Fruit fly (Drosophila melanogaster) whole organism, embryonic: ENCODE data around the gene CG32246.
A peak's percentile ranks its signal among the peaks of the same experiment; 100 is the strongest.

Experiments
- Abd-B ChIP-seq: fragments of 200-800 bp; sonication (Bioruptor generic); optimal IDR thresholded peaks from 2 replicates; lab custom pipeline; 2018; ENCODE audit warnings: missing biosample characterization, mild to moderate bottlenecking, missing genetic modification characterization, moderate library complexity
- Antp ChIP-seq: fragments of 200-800 bp; sonication (Bioruptor generic); optimal IDR thresholded peaks from 3 replicates; lab custom pipeline; 2016; ENCODE audit warnings: missing biosample characterization, missing genetic modification characterization
- Asciz ChIP-seq: fragments of 200-800 bp; sonication (Bioruptor generic); optimal IDR thresholded peaks from 2 replicates; lab custom pipeline; 2017; ENCODE audit warnings: missing biosample characterization, mild to moderate bottlenecking, missing genetic modification characterization, missing genetic modification reagents
- CG10654 ChIP-seq: fragments of 200-800 bp; sonication (Bioruptor generic); optimal IDR thresholded peaks from 2 replicates; lab custom pipeline; 2016; ENCODE audit warnings: missing biosample characterization, missing genetic modification characterization
- CG11093 ChIP-seq: fragments of 200-800 bp; sonication (Bioruptor generic); IDR thresholded peaks from 3 replicates; pipeline ENCODE4 v1.3.6; 2022; ENCODE audit warnings: missing biosample characterization, missing genetic modification characterization
- CG12236 ChIP-seq: fragments of 200-800 bp; sonication (Bioruptor generic); optimal IDR thresholded peaks from 2 replicates; lab custom pipeline; 2016; ENCODE audit warnings: missing biosample characterization, missing genetic modification characterization
- CG12769 ChIP-seq: fragments of 200-800 bp; sonication (Bioruptor generic); optimal IDR thresholded peaks from 2 replicates; lab custom pipeline; 2019; ENCODE audit warnings: missing biosample characterization, mild to moderate bottlenecking, missing genetic modification characterization, moderate library complexity
- CG18764 ChIP-seq: fragments of 200-800 bp; sonication (Bioruptor generic); optimal IDR thresholded peaks from 3 replicates; lab custom pipeline; 2016; ENCODE audit warnings: missing biosample characterization, missing genetic modification characterization
- CG2116 ChIP-seq: fragments of 200-800 bp; sonication (Bioruptor generic); optimal IDR thresholded peaks from 3 replicates; lab custom pipeline; 2018; ENCODE audit warnings: missing biosample characterization, mild to moderate bottlenecking, missing genetic modification characterization
- CG2202 ChIP-seq: fragments of 200-800 bp; sonication (Bioruptor generic); optimal IDR thresholded peaks from 2 replicates; lab custom pipeline; 2018; ENCODE audit warnings: missing biosample characterization, mild to moderate bottlenecking, missing genetic modification characterization
- CG4404 ChIP-seq: fragments of 200-800 bp; sonication (Bioruptor generic); IDR thresholded peaks from 2 replicates; pipeline ENCODE4 v1.3.6; 2022; ENCODE audit warnings: missing biosample characterization, missing genetic modification characterization
- CG5180 ChIP-seq: fragments of 200-800 bp; sonication (Bioruptor generic); optimal IDR thresholded peaks from 3 replicates; lab custom pipeline; 2017; ENCODE audit warnings: missing biosample characterization, missing genetic modification characterization, mild to moderate bottlenecking, moderate library complexity, missing genetic modification reagents
- CG6254 ChIP-seq: fragments of 200-800 bp; sonication (Bioruptor generic); optimal IDR thresholded peaks from 3 replicates; lab custom pipeline; 2017; ENCODE audit warnings: mild to moderate bottlenecking, missing biosample characterization, missing genetic modification reagents, missing genetic modification characterization
- CG7556 ChIP-seq: fragments of 200-800 bp; sonication (Bioruptor generic); optimal IDR thresholded peaks from 2 replicates; lab custom pipeline; 2017; ENCODE audit warnings: missing biosample characterization, mild to moderate bottlenecking, missing genetic modification characterization
- CG7745 ChIP-seq: fragments of 200-800 bp; sonication (Bioruptor generic); optimal IDR thresholded peaks from 2 replicates; lab custom pipeline; 2018; ENCODE audit warnings: missing biosample characterization, mild to moderate bottlenecking, missing genetic modification characterization, moderate library complexity
- CG7839 ChIP-seq: fragments of 200-800 bp; sonication (Bioruptor generic); optimal IDR thresholded peaks from 3 replicates; lab custom pipeline; 2018; ENCODE audit warnings: missing biosample characterization, mild to moderate bottlenecking, missing genetic modification characterization, moderate library complexity
- CG8359 ChIP-seq: fragments of 200-800 bp; sonication (Bioruptor generic); optimal IDR thresholded peaks from 2 replicates; lab custom pipeline; 2017; ENCODE audit warnings: missing biosample characterization, mild to moderate bottlenecking, missing genetic modification characterization, borderline replicate concordance
- CG8478 ChIP-seq: fragments of >200 bp; optimal IDR thresholded peaks from 2 replicates; lab custom pipeline; 2018
- CG8765 ChIP-seq: fragments of 200-800 bp; sonication (Bioruptor generic); IDR thresholded peaks from 2 replicates; pipeline ENCODE4 v1.3.6; 2022; ENCODE audit warnings: missing biosample characterization, missing genetic modification characterization
- CG8944 ChIP-seq: fragments of 200-800 bp; sonication (Bioruptor generic); optimal IDR thresholded peaks from 3 replicates; lab custom pipeline; 2016; ENCODE audit warnings: missing biosample characterization, missing genetic modification characterization
- CG9876 ChIP-seq: fragments of 200-800 bp; sonication (Bioruptor generic); optimal IDR thresholded peaks from 2 replicates; lab custom pipeline; 2016; ENCODE audit warnings: missing biosample characterization, missing genetic modification characterization
- Doc2 ChIP-seq: fragments of 200-800 bp; sonication (Bioruptor generic); IDR thresholded peaks from 2 replicates; pipeline ENCODE4 v1.3.6; 2022; ENCODE audit warnings: missing biosample characterization, missing genetic modification characterization
- E2f2 ChIP-seq: fragments of 200-800 bp; sonication (Bioruptor generic); IDR thresholded peaks from 2 replicates; pipeline ENCODE4 v1.3.6; 2022; ENCODE audit warnings: missing biosample characterization, missing genetic modification characterization
- Eip74EF ChIP-seq, 2 experiments: fragments of 200-800 bp in 1 of 2; fragments of >200 bp in 1 of 2; sonication (Bioruptor generic) in 1 of 2; optimal IDR thresholded peaks; 2 replicates each; lab custom pipeline; 2017 to 2019; ENCODE audit warnings: missing biosample characterization in 2 of 2, missing genetic modification characterization in 2 of 2, mild to moderate bottlenecking in 1 of 2, moderate library complexity in 1 of 2
- Fer2 ChIP-seq: fragments of 200-800 bp; sonication (Bioruptor generic); optimal IDR thresholded peaks from 2 replicates; lab custom pipeline; 2018; ENCODE audit warnings: missing biosample characterization, mild to moderate bottlenecking, missing genetic modification characterization, moderate library complexity
- H15 ChIP-seq: fragments of 200-800 bp; sonication (Bioruptor generic); IDR thresholded peaks from 3 replicates; pipeline ENCODE4 v1.3.6; 2022; ENCODE audit warnings: missing biosample characterization, missing genetic modification characterization
- Kr ChIP-seq: fragments of 200-800 bp; sonication (Bioruptor generic); optimal IDR thresholded peaks from 2 replicates; lab custom pipeline; 2017; ENCODE audit warnings: missing biosample characterization, mild to moderate bottlenecking, missing genetic modification characterization
- NFAT ChIP-seq: fragments of 200-800 bp; sonication (Bioruptor generic); IDR thresholded peaks from 2 replicates; pipeline ENCODE4 v1.3.6; 2022; ENCODE audit warnings: missing biosample characterization, missing genetic modification characterization
- Oli ChIP-seq: fragments of 200-800 bp; sonication (Bioruptor generic); optimal IDR thresholded peaks from 2 replicates; lab custom pipeline; 2018; ENCODE audit warnings: missing biosample characterization, mild to moderate bottlenecking, missing genetic modification characterization, moderate library complexity
- PHDP ChIP-seq: fragments of 200-800 bp; sonication (Bioruptor generic); optimal IDR thresholded peaks from 3 replicates; lab custom pipeline; 2018; ENCODE audit warnings: missing biosample characterization, mild to moderate bottlenecking, missing genetic modification characterization, moderate library complexity
- Pdp1 ChIP-seq, 2 experiments: fragments of 200-800 bp; sonication (Bioruptor generic); optimal IDR thresholded peaks; 3 replicates each; lab custom pipeline; 2016; ENCODE audit warnings: missing biosample characterization in 2 of 2, missing genetic modification characterization in 2 of 2, mild to moderate bottlenecking in 1 of 2, moderate library complexity in 1 of 2
- Sry-β ChIP-seq: fragments of 200-800 bp; sonication (Bioruptor generic); optimal IDR thresholded peaks from 2 replicates; lab custom pipeline; 2018; ENCODE audit warnings: missing biosample characterization, mild to moderate bottlenecking, missing genetic modification characterization, moderate library complexity
- Trl ChIP-seq, 3 experiments: fragments of >200 bp in 2 of 3; fragments of 200-800 bp in 1 of 3; sonication (Bioruptor generic) in 1 of 3; optimal IDR thresholded peaks; 2 replicates in 1 of 3; 3 replicates in 2 of 3; lab custom pipeline; 2016 to 2017; ENCODE audit warnings: missing biosample characterization in 1 of 3, missing genetic modification characterization in 1 of 3
- Vsx1 ChIP-seq: fragments of 200-800 bp; sonication (Bioruptor generic); optimal IDR thresholded peaks from 2 replicates; lab custom pipeline; 2017; ENCODE audit warnings: missing biosample characterization, mild to moderate bottlenecking, missing genetic modification characterization, missing genetic modification reagents
- aop ChIP-seq: fragments of 200-800 bp; sonication (Bioruptor generic); IDR thresholded peaks from 2 replicates; pipeline ENCODE4 v1.3.6; 2022; ENCODE audit warnings: missing biosample characterization, missing genetic modification characterization
- bowl ChIP-seq: fragments of 200-800 bp; sonication (Bioruptor generic); IDR thresholded peaks from 2 replicates; pipeline ENCODE4 v1.3.6; 2022; ENCODE audit warnings: missing biosample characterization, missing genetic modification characterization
- bsh ChIP-seq, 2 experiments: fragments of 200-800 bp; sonication (Bioruptor generic); optimal IDR thresholded peaks; 2 replicates each; lab custom pipeline; 2017 to 2018; ENCODE audit warnings: mild to moderate bottlenecking in 2 of 2, missing biosample characterization in 2 of 2, missing genetic modification characterization in 2 of 2, moderate library complexity in 1 of 2
- crc ChIP-seq: fragments of 200-800 bp; sonication (Bioruptor generic); optimal IDR thresholded peaks from 2 replicates; lab custom pipeline; 2016; ENCODE audit warnings: missing biosample characterization, missing genetic modification characterization
- danr ChIP-seq: fragments of 200-800 bp; sonication (Bioruptor generic); IDR thresholded peaks from 2 replicates; pipeline ENCODE4 v1.3.6; 2022; ENCODE audit warnings: missing biosample characterization, missing genetic modification characterization
- hb ChIP-seq: fragments of 200-800 bp; sonication (Bioruptor generic); IDR thresholded peaks from 3 replicates; pipeline ENCODE4 v1.3.6; 2022; ENCODE audit warnings: missing biosample characterization, missing genetic modification characterization; ENCODE audit not compliant: partially characterized antibody
- jumu ChIP-seq: fragments of 200-800 bp; sonication (Bioruptor generic); optimal IDR thresholded peaks from 3 replicates; lab custom pipeline; 2016; ENCODE audit warnings: missing biosample characterization, missing genetic modification characterization
- lbe ChIP-seq: fragments of 200-800 bp; sonication (Bioruptor generic); optimal IDR thresholded peaks from 2 replicates; lab custom pipeline; 2016; ENCODE audit warnings: missing biosample characterization, mild to moderate bottlenecking, missing genetic modification characterization
- pfk ChIP-seq: fragments of 200-800 bp; sonication (Bioruptor generic); optimal IDR thresholded peaks from 2 replicates; lab custom pipeline; 2018; ENCODE audit warnings: missing biosample characterization, mild to moderate bottlenecking, missing genetic modification characterization, moderate library complexity
- phol ChIP-seq: fragments of 200-800 bp; sonication (Bioruptor generic); optimal IDR thresholded peaks from 3 replicates; lab custom pipeline; 2018; ENCODE audit warnings: missing biosample characterization, mild to moderate bottlenecking, missing genetic modification characterization, moderate library complexity
- shn ChIP-seq: fragments of 200-800 bp; sonication (Bioruptor generic); optimal IDR thresholded peaks from 3 replicates; lab custom pipeline; 2016; ENCODE audit warnings: missing biosample characterization, missing genetic modification characterization
- slp2 ChIP-seq: fragments of 200-800 bp; sonication (Bioruptor generic); optimal IDR thresholded peaks from 2 replicates; lab custom pipeline; 2016; ENCODE audit warnings: missing biosample characterization, missing genetic modification characterization
- sqz ChIP-seq: fragments of 200-800 bp; sonication (Bioruptor generic); optimal IDR thresholded peaks from 3 replicates; lab custom pipeline; 2018; ENCODE audit warnings: missing biosample characterization, mild to moderate bottlenecking, missing genetic modification characterization
- zen ChIP-seq: fragments of 200-800 bp; sonication (Bioruptor generic); optimal IDR thresholded peaks from 3 replicates; lab custom pipeline; 2018; ENCODE audit warnings: missing biosample characterization, mild to moderate bottlenecking, missing genetic modification characterization, moderate library complexity
- zen2 ChIP-seq: fragments of 200-800 bp; sonication (Bioruptor generic); IDR thresholded peaks from 3 replicates; pipeline ENCODE4 v1.3.6; 2022; ENCODE audit warnings: missing biosample characterization, missing genetic modification characterization; ENCODE audit not compliant: partially characterized antibody
- zf30C ChIP-seq: fragments of 200-800 bp; sonication (Bioruptor generic); optimal IDR thresholded peaks from 3 replicates; lab custom pipeline; 2018; ENCODE audit warnings: missing biosample characterization, mild to moderate bottlenecking, missing genetic modification characterization

The CG32246 gene

DNA sequence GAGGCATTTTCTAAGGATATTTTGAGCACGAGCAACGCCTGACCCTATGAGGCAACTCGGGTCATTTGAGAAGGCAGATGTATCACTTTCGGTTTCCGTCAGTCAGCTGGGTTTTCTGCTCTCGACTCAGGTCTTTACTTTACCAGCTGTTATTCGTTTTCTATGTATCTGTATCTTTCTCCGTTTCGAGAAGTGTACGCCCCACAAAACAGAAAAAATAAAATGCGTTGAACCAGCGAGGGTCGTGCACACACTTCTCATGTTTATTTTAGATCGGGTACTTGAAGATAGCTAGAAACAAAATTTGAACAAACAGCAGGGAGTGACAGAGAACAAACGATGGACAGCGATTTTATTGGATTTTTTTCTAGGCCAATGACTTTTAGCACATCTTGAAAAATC, 7.2 kb upstream of the CG32246 start (continued):
- TF ChIP-seq CG5180 (GFP tag; lab: Kevin White, UChicago), result no peak
- TF ChIP-seq NFAT (GFP tag; lab: Robert Waterston, UW), result no peak
- TF ChIP-seq Pdp1 (GFP tag; optimal IDR thresholded peaks at IDR 0.05; lab: Kevin White, UChicago), result no peak
- no peak for TF ChIP-seq H15 (GFP tag; lab: Robert Waterston, UW)
- TF ChIP-seq crc (GFP tag; lab: Kevin White, UChicago), result no peak
- TF ChIP-seq CG2202 (tag; lab: Kevin White, UChicago), result peak; percentile 73
- TF ChIP-seq danr (GFP tag; lab: Robert Waterston, UW), result no peak
- no peak for TF ChIP-seq CG18764 (GFP tag; lab: Kevin White, UChicago)
- TF ChIP-seq aop (GFP tag; lab: Robert Waterston, UW), result no peak
- TF ChIP-seq zen, result peak; percentile 31
- no peak for TF ChIP-seq zen2
- TF ChIP-seq Kr (GFP tag; lab: Kevin White, UChicago), result peak; percentile 83
- TF ChIP-seq CG8478 (lab: Kevin White, UChicago), result no peak
- no peak for TF ChIP-seq lbe (GFP tag; lab: Kevin White, UChicago)
- TF ChIP-seq bowl (GFP tag; lab: Robert Waterston, UW), result no peak
- TF ChIP-seq bsh (GFP tag; optimal IDR thresholded peaks at IDR 0.05; lab: Kevin White, UChicago), result peak in 1 of 2 experiments; percentile 41
- TF ChIP-seq Doc2 (GFP tag; lab: Robert Waterston, UW), result no peak
- peak; percentile 10 for TF ChIP-seq CG2116 (GFP tag; lab: Kevin White, UChicago)
- no peak for TF ChIP-seq CG9876
- TF ChIP-seq CG4404 (GFP tag; lab: Robert Waterston, UW), result no peak
- TF ChIP-seq Eip74EF (GFP tag; optimal IDR thresholded peaks at IDR 0.05; lab: Kevin White, UChicago), result no peak
- no peak for TF ChIP-seq CG8944 (GFP tag; lab: Kevin White, UChicago)
- TF ChIP-seq CG7745 (tag; lab: Kevin White, UChicago), result peak; percentile 66
- TF ChIP-seq Fer2 (tag; lab: Kevin White, UChicago), result no peak
- peak; percentile 85 for TF ChIP-seq zf30C (GFP tag; lab: Kevin White, UChicago)
- no peak for TF ChIP-seq pfk
- no peak for TF ChIP-seq CG11093
- peak; percentile 36 for TF ChIP-seq Asciz (GFP tag; lab: Kevin White, UChicago)
- TF ChIP-seq CG6254 (GFP tag; lab: Kevin White, UChicago), result peak; percentile 6
- no peak for TF ChIP-seq Oli
- TF ChIP-seq Sry-β (GFP tag; lab: Kevin White, UChicago), result peak; percentile 4
- no peak for TF ChIP-seq CG7839 (tag; lab: Kevin White, UChicago)
- TF ChIP-seq CG12769, result no peak
- TF ChIP-seq CG7556, result no peak
- no peak for TF ChIP-seq phol
- no peak for TF ChIP-seq CG8765
- TF ChIP-seq CG12236 (GFP tag; lab: Kevin White, UChicago), result no peak
- no peak for TF ChIP-seq E2f2
- no peak for TF ChIP-seq Vsx1 (GFP tag; lab: Kevin White, UChicago)
- no peak for TF ChIP-seq PHDP (tag; lab: Kevin White, UChicago)
- TF ChIP-seq slp2 (GFP tag; lab: Kevin White, UChicago), result no peak
- no peak for TF ChIP-seq shn (GFP tag; lab: Kevin White, UChicago)
- no peak for TF ChIP-seq Abd-B (GFP tag; lab: Kevin White, UChicago)
- TF ChIP-seq CG8359 (GFP tag; lab: Kevin White, UChicago), result no peak
- no peak for TF ChIP-seq hb (GFP tag; lab: Robert Waterston, UW)
- no peak for TF ChIP-seq CG10654 (GFP tag; lab: Kevin White, UChicago)
- TF ChIP-seq Antp (GFP tag; lab: Kevin White, UChicago), result no peak
- peak; percentile 47 for TF ChIP-seq sqz (GFP tag; lab: Kevin White, UChicago)
- TF ChIP-seq jumu (GFP tag; lab: Kevin White, UChicago), result no peak
- no peak for TF ChIP-seq Trl (optimal IDR thresholded peaks at IDR 0.05; lab: Kevin White, UChicago)
- TF ChIP-seq Trl (GFP tag; optimal IDR thresholded peaks at IDR 0.05; lab: Kevin White, UChicago), result no peak
